Fruit fly (Drosophila melanogaster) whole organism, larva: ENCODE data around the gene Mes2.

Source experiments
- noc ChIP-seq: fragments of 200-800 bp; sonication (Bioruptor generic); optimal IDR thresholded peaks from 3 replicates; lab custom pipeline; 2019; ENCODE audit warnings: missing biosample characterization, mild to moderate bottlenecking, missing genetic modification characterization, moderate library complexity

Gene Mes2

dm6 chr3L:22989495-22989894 is 44.0 kb downstream of the Mes2 start:
- TF ChIP-seq noc (tag; lab: Kevin White, UChicago) = no peak

DNA sequence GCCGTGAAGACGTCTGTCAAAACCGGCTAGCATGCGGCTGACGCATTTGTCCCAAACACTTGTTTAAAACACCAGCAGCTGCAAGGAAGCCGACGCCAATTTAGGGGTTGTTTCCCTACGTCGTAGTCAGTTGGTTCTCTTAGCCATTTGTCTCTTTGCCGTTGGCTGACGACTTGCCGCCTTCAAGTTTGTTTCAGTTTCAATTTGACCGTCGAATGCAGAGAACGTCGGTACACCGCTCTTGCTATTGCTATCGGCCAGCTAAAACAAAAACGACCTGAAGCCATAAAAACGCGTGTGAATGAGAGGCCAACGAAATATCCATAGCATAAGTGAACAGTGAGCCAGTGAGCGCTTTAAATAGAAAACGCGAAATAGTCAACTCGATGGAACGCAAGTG is 52.7 kb downstream of the Mes2 start, which contains the start of gene nrm:
Gene nrm (plus strand): TSS at position 197 of the 400 bp plus-strand sequence.
- no peak for TF ChIP-seq noc (tag; lab: Kevin White, UChicago)
